Worm (Caenorhabditis elegans) whole organism, midembryonic: Measurements from ENCODE around the gene Y38H8A.4.

Source experiments
- T22C8.4 ChIP-seq: fragments of 200-800 bp; sonication (Bioruptor generic); IDR thresholded peaks from 2 replicates; pipeline ENCODE4 v1.3.6; 2022; ENCODE audit warnings: missing genetic modification characterization, missing compliant biosample characterization
- cog-1 ChIP-seq: sonication (generic microtip); optimal IDR thresholded peaks from 2 replicates; lab custom pipeline; 2016; ENCODE audit warnings: missing genetic modification characterization, missing compliant biosample characterization
- flt-1 ChIP-seq: fragments of 200-800 bp; sonication (Bioruptor generic); IDR thresholded peaks from 2 replicates; pipeline ENCODE4 v1.3.6; 2022; ENCODE audit warnings: missing genetic modification characterization, missing compliant biosample characterization
- klf-2 ChIP-seq: fragments of 200-800 bp; sonication (Bioruptor generic); conservative IDR thresholded peaks from 2 replicates; pipeline ENCODE4 v1.3.6; 2022; ENCODE audit warnings: missing genetic modification reagents, missing genetic modification characterization, missing compliant biosample characterization
- med-1 ChIP-seq: sonication (generic microtip); optimal IDR thresholded peaks from 2 replicates; lab custom pipeline; 2017; ENCODE audit warnings: missing genetic modification characterization, mild to moderate bottlenecking, missing compliant biosample characterization, antibody characterized with exemption, missing genetic modification reagents; ENCODE audit not compliant: insufficient read depth
- ref-1 ChIP-seq: fragments of 200-800 bp; sonication (Bioruptor generic); conservative IDR thresholded peaks from 2 replicates; pipeline ENCODE4 v1.3.6; 2022; ENCODE audit warnings: missing genetic modification reagents, missing genetic modification characterization, missing compliant biosample characterization
- tab-1 ChIP-seq: fragments of 200-800 bp; sonication (Bioruptor generic); IDR thresholded peaks from 2 replicates; pipeline ENCODE4 v1.3.6; 2022; ENCODE audit warnings: missing genetic modification characterization, missing compliant biosample characterization
- ztf-23 ChIP-seq: fragments of 200-800 bp; sonication (Bioruptor generic); IDR thresholded peaks from 2 replicates; pipeline ENCODE4 v1.3.6; 2022; ENCODE audit warnings: missing genetic modification reagents, missing genetic modification characterization, missing compliant biosample characterization
- ztf-29 ChIP-seq: fragments of 200-800 bp; sonication (Bioruptor generic); IDR thresholded peaks from 2 replicates; pipeline ENCODE4 v1.3.6; 2022; ENCODE audit warnings: missing genetic modification reagents, missing genetic modification characterization, missing compliant biosample characterization

Y38H8A.4 gene

DNA sequence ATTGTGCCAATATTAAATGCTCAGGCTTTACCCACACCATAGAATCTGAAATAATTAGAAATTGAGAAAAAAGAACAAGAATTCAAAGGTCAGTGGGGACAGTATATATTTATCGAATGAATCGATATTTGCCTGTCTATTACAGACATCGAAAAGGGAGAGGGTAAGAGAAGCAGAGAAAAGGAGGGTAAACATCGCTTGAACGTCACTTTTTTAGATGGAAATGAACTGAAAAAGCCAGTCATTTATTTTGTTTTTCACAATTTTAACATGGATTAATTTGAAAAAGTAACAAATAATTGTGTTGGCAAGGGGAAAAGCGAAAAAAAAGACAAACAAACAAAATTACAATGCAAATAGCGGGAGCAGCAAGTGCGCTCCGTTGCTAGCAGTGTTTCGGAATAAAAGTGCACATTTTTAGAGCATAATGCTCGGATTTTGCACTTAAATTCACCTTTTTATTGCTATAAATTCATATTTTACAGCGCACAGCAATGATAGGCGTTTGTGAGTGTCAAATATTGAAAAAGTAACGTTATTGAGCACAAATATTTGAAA, 30.7 kb upstream of the Y38H8A.4 start, which contains the start of gene tbc-9:
TSS of gene tbc-9 (minus strand) at position 51 of the 558 bp plus-strand sequence.
- TF ChIP-seq T22C8.4, result no peak; the same call in 1 of the 2 replicates
- TF ChIP-seq ref-1 (GFP tag; lab: Robert Waterston, UW), result no peak
- no peak for TF ChIP-seq cog-1 (tag; lab: Kevin White, UChicago)
- TF ChIP-seq klf-2, result no peak
- no peak for TF ChIP-seq ztf-29 (GFP tag; lab: Robert Waterston, UW)
- no peak for TF ChIP-seq tab-1 (GFP tag; lab: Robert Waterston, UW)
- TF ChIP-seq flt-1 (GFP tag; lab: Robert Waterston, UW), result no peak
- no peak for TF ChIP-seq med-1
- TF ChIP-seq ztf-23 (GFP tag; lab: Robert Waterston, UW), result no peak

DNA sequence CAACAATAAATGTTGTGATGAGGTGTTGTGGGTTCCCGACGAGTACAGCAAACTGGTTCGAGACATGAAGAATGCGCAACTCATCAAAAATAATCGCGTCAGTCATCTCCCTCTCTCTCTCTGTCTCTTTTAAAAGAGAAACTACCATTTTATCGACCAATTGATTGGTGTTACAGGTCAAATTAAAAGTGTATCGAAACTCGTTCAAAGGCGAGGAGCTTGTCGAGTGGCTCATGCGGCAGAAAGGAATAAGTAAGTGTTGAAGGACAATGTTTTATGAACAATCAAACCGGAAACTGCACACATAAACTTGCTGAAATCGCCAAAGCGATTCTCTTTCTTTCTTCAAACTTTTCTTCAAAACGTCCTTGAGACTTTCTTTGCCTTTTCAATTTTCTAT, 21.5 kb upstream of the Y38H8A.4 start:
- no peak for TF ChIP-seq cog-1 (tag; lab: Kevin White, UChicago)
- TF ChIP-seq klf-2, result no peak
- TF ChIP-seq ztf-23 (GFP tag; lab: Robert Waterston, UW), result no peak
- no peak for TF ChIP-seq flt-1 (GFP tag; lab: Robert Waterston, UW)
- no peak for TF ChIP-seq med-1
- TF ChIP-seq ref-1 (GFP tag; lab: Robert Waterston, UW), result no peak
- TF ChIP-seq tab-1 (GFP tag; lab: Robert Waterston, UW), result no peak
- no peak for TF ChIP-seq ztf-29 (GFP tag; lab: Robert Waterston, UW)
- TF ChIP-seq T22C8.4, result no peak

DNA sequence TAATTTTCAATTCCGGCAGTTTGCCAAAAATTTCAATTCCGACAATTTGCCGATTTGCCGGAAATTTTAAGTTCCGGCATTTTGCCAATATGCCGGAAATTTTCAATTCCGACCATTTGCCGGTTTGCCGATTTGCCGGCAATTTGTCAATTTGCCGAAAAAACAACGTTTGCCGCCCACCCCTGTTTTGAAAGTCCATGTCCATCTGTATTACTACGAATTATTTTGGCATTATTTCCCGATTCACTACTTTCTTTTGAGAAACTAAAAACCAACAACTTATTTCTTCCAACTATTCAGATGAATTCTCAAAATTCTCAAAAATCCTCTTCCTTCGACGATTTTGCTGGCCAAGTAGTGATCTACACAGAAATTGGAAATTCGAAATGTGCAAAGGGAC, 20.1 kb upstream of the Y38H8A.4 start, which contains the start of gene Y45F10A.7:
TSS of gene Y45F10A.7 (plus strand) at position 301 of the 400 bp plus-strand sequence.
- TF ChIP-seq cog-1 (tag; lab: Kevin White, UChicago) (no peak), klf-2 (no peak), ref-1 (GFP tag; lab: Robert Waterston, UW) (no peak), med-1 (no peak), tab-1 (GFP tag; lab: Robert Waterston, UW) (no peak), flt-1 (GFP tag; lab: Robert Waterston, UW) (no peak), ztf-23 (GFP tag; lab: Robert Waterston, UW) (no peak), T22C8.4 (no peak)

DNA sequence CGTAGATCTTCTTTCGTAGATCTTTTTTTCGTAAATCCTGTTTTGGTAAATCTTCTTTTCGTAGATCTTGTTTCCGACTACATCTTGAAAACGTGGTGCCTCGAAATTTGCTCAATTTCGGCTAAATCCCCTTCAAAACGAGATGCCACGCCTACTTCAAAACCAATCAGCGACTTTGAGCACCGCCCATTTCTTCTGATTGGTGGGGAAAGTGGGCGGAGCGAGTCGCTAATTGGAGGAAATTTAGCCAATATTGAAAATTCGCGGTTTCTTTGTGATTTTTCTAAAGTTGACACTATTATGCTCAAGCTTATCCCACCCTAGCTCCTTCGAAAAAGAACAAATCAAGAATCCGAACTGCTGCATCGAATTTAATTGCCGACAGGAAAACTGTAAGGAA, 15.4 kb upstream of the Y38H8A.4 start:
- TF ChIP-seq med-1, result no peak
- no peak for TF ChIP-seq ref-1 (GFP tag; lab: Robert Waterston, UW)
- no peak for TF ChIP-seq klf-2

DNA sequence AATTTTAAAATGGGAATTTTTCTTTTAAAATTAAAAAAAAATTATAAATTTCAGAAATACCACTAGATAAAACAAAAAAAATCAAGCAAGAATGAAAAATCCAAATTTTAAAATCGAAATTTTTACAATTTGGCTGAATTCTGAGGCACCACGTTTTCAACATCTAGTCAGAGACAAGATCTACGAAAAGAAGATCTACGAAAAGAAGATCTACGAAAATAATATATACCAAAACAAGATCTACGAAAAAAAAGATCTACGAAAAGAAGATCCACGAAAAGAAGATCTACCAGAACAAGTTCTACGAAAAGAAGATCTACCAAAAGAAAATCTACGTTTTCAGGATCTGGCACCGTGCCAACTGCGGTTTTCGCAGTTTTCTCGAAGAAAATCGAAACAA, 14.8 kb upstream of the Y38H8A.4 start:
- TF ChIP-seq flt-1 (GFP tag; lab: Robert Waterston, UW) (0 out of 2 replicates have a peak, but pooled peaks have one; percentile 19), tab-1 (GFP tag; lab: Robert Waterston, UW) (no peak)

DNA sequence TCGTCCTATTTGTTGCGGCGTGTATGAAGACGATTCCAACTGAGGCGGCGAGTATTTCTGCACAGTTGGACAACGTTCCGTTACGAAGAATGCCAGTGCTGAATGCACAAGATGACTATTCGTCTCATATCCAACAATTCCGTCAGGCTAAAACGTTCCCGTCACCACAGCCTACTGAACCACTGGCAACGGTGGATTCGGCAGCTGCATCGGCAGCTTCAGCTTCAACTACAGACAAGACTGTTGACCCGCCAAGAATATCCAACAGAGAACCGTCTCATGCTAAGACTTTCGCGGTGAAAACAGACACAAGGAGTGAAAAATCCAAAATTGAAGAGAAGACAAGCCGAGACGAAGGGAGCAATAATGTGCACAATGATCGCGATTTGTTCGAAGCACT, 11.4 kb upstream of the Y38H8A.4 start:
- no peak for TF ChIP-seq ztf-29 (GFP tag; lab: Robert Waterston, UW)
- TF ChIP-seq ztf-23 (GFP tag; lab: Robert Waterston, UW), result no peak
- TF ChIP-seq med-1, result no peak
- TF ChIP-seq flt-1 (GFP tag; lab: Robert Waterston, UW), result no peak
- no peak for TF ChIP-seq cog-1 (tag; lab: Kevin White, UChicago)
- no peak for TF ChIP-seq ref-1 (GFP tag; lab: Robert Waterston, UW)
- no peak for TF ChIP-seq T22C8.4
- TF ChIP-seq klf-2, result no peak
- TF ChIP-seq tab-1 (GFP tag; lab: Robert Waterston, UW), result no peak

DNA sequence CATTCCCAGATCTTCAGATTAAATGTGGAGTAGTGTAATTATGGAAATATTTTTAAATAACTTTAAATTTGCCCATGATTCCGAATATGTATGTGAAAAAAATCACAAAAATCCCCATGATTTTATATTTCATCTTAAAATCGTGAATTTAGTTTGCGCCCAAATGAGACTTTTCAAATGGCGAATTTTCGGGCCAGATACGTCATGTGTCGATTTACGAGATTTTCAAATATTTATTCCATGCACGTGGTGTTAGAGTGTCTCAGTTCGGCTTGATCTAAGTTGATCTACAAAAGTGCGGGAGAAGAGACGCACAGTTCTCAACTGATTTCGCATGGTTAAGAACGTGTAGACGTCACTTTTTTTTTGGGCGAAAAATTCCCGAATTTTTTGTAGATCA, 10.3 kb upstream of the Y38H8A.4 start, which contains the start of gene Y38H8A.1:
TSS of gene Y38H8A.1 (plus strand) at position 301 of the 400 bp plus-strand sequence.
- no peak for TF ChIP-seq cog-1 (tag; lab: Kevin White, UChicago)
- TF ChIP-seq T22C8.4, result no peak
- no peak for TF ChIP-seq ztf-23 (GFP tag; lab: Robert Waterston, UW)
- TF ChIP-seq klf-2, result no peak
- no peak for TF ChIP-seq med-1
- no peak for TF ChIP-seq tab-1 (GFP tag; lab: Robert Waterston, UW)
- no peak for TF ChIP-seq ztf-29 (GFP tag; lab: Robert Waterston, UW)
- TF ChIP-seq ref-1 (GFP tag; lab: Robert Waterston, UW), result no peak
- no peak for TF ChIP-seq flt-1 (GFP tag; lab: Robert Waterston, UW)

DNA sequence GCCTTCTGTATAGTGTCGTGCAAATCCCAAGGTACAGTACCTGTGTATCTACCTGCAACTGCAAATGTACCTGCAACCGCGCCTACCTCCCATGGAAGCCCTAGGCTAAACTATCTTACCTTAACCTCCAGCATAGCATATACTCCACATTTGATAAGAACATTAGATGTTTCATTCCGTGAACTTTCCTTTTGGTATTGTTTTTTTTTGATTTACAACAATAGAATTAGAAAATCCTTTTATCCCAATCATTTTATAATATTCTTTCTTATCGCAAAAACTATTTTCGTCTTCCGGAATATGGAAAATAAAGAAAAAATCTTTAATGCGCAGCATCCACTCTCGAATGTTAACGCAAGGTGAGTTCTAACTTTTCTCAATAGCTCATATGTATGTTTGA, 2.0 kb upstream of the Y38H8A.4 start, which contains the start of gene Y38H8A.2:
TSS of gene Y38H8A.2 (plus strand) at position 301 of the 400 bp plus-strand sequence.
- TF ChIP-seq med-1 (no peak), cog-1 (tag; lab: Kevin White, UChicago) (no peak)

DNA sequence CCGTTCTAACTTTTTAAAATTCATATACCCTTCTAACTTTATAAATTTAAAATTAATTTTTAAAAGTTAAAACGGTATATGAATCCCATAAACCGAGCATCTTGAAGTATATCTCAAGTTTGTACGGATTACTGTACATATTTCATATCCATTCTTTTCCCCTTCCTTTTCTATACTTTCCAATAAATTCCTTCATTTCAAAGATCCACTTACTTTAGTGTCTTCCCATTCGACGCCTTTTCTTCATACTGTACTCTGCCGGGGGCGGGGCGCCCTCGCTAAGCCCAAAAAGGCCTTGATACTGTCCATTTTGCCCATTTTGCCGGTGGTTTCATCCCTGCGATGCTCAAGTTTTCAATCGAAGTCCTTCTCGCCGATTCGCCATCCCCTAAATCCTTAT, 6.4 kb downstream of the Y38H8A.4 start, which contains the start of gene fezf-1:
TSS of gene fezf-1 (plus strand) at position 301 of the 400 bp plus-strand sequence.
- TF ChIP-seq ztf-29 (GFP tag; lab: Robert Waterston, UW) (no peak), ztf-23 (GFP tag; lab: Robert Waterston, UW) (no peak), klf-2 (no peak), tab-1 (GFP tag; lab: Robert Waterston, UW) (no peak), cog-1 (tag; lab: Kevin White, UChicago) (no peak), T22C8.4 (no peak), flt-1 (GFP tag; lab: Robert Waterston, UW) (no peak), med-1 (no peak), ref-1 (GFP tag; lab: Robert Waterston, UW) (no peak)

DNA sequence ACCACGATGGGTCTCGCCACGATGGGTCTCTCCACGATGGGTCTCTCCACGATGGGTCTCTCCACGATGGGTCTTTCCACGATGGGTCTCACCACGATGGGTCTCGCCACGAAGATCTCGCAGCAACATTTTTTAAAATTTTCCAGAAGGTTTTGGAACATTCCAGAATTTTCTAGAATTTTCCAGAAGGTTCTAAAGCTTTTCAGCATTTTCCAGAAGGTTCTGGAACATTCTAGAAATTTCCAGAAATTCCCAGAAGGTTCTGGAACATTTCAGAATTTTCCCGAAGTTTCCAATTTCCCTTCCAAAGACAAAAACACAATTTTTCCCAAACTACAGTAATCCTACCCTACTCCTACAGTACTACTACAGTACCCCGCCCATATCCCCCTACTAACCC, 7.6 kb downstream of the Y38H8A.4 start:
- TF ChIP-seq flt-1 (GFP tag; lab: Robert Waterston, UW), result 0 out of 2 replicates have a peak, but pooled peaks have one; percentile 5

DNA sequence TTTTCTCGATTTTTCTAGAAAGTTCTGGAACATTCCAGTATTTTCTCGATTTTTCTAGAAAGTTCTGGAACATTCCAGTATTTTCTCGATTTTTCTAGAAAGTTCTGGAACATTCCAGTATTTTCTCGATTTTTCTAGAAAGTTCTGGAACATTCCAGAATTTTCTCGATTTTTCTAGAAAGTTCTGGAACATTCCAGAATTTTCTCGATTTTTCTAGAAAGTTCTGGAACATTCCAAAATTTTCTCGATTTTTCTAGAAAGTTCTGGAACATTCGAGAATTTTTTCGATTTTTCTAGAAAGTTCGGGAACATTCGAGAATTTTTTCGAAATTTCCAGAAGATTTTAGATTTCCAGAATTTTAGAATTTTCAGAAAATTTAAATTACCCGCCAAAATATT, 8.3 kb downstream of the Y38H8A.4 start:
- TF ChIP-seq ref-1 (GFP tag; lab: Robert Waterston, UW) (peak; percentile 50; the same call in 1 of the 2 replicates), flt-1 (GFP tag; lab: Robert Waterston, UW) (peak; percentile 89)
